Worm (Caenorhabditis elegans): ENCODE measurements around the gene T14F9.2.

Gene T14F9.2

ce11 chrX:2226875-2227355 lies 7.2 kb upstream of the T14F9.2 start (continued):
- TF ChIP-seq pha-4 (GFP tag; IDR thresholded peaks at IDR 0.05) (peak; percentile 91), pha-4 (tag; optimal IDR thresholded peaks at IDR 0.05) (no peak), fkh-10 (GFP tag; optimal IDR thresholded peaks at IDR 0.05) (peak; percentile 55), mdt-29 (GFP tag; IDR thresholded peaks at IDR 0.05) (peak; percentile 63; the same call in 1 of the 2 replicates), tag-97 (GFP tag; IDR thresholded peaks at IDR 0.05) (no peak), set-16 (GFP tag; IDR thresholded peaks at IDR 0.05) (no peak; the same call in 1 of the 2 replicates), lin-13 (GFP tag; optimal IDR thresholded peaks at IDR 0.05) (peak; percentile 37), saeg-2 (GFP tag; IDR thresholded peaks at IDR 0.05) (no peak), lir-3 (tag; optimal IDR thresholded peaks at IDR 0.05) (peak; percentile 62), nhr-11 (tag; optimal IDR thresholded peaks at IDR 0.05) (no peak), nhr-111 (GFP tag; optimal IDR thresholded peaks at IDR 0.05) (peak; percentile 92), F37D6.2 (tag; optimal IDR thresholded peaks at IDR 0.05) (peak; percentile 41), unc-39 (tag; optimal IDR thresholded peaks at IDR 0.05) (no peak), ceh-20 (GFP tag; IDR thresholded peaks at IDR 0.05) (peak; percentile 83), ces-1 (GFP tag; optimal IDR thresholded peaks at IDR 0.05) (no peak), nhr-77 (tag; optimal IDR thresholded peaks at IDR 0.05) (peak; percentile 63)

DNA sequence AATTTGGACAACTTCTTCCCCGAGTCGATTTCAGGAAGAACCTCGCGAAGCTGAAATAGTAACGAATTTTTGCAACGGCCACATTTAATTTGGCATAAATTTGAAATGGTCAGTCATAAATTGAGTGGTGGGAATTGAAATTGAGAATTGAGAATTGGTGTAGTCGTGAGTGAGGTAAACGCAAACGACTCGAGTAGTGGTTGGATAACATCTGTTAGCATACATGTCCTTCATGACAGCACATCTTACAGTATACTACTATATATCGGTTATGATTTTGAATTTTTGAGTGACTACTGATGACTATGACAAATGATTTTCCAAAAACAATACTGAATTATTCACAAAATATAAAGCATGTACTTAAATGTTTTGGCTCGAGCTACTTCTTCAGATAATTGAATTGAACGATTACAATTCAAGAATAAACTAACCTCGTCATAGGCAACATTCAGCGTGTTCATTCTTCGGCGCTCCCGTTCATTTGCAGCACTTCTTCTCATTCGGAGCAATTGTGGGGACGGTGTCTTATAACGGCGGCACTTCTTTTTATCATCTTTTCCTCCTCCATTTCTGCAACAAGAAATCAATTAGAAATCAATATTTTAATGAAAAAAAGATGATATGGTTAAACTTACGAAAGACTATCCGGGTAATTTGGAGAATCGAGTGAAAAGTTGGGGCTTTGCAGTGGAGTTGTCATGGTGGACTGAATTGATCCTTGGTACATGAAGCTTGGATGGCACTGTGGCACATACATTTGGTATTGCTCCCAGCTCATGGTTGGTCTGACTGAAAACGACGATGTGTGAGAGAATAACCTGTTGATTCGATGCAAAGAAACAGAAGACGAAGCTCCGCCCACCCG lies 4.6 kb upstream of the T14F9.2 start, which contains the start of gene lin-32:
Gene lin-32, minus strand, starts transcription at position 818 of the 868 bp plus-strand sequence.
- TF ChIP-seq ZK337.2 (GFP tag; IDR thresholded peaks at IDR 0.05): no peak
- TF ChIP-seq unc-62 (GFP tag; optimal IDR thresholded peaks at IDR 0.05 in 1 of 2): peak in 1 of 2 experiments; percentile 95
- TF ChIP-seq unc-62 (tag; optimal IDR thresholded peaks at IDR 0.05): no peak
- TF ChIP-seq aha-1 (tag): peak; percentile 64

DNA sequence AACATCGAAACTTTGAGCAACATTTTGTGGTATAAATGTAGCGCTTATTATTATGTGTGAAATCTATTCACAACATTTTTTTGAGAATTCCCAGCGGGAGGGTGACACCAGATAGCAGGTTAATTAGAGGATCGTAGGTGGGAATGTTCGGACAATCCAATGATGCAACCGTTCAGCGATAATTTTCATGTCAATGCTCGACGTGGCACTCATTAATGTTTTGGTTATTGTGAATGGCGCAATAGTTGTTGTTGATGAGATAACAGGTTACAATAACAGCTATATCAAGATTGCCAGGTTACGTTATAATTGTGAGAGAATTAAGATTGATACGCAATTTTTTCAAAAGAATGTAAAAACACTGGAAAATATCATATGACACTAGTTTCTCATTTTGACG lies 2.8 kb upstream of the T14F9.2 start:
- no peak for TF ChIP-seq F44E2.7 (GFP tag; IDR thresholded peaks at IDR 0.05)
- no peak for TF ChIP-seq nhr-42 (GFP tag; IDR thresholded peaks at IDR 0.05)
- no peak for TF ChIP-seq zfp-3 (GFP tag; conservative IDR thresholded peaks at IDR 0.05)
- no peak for TF ChIP-seq duxl-1 (tag; optimal IDR thresholded peaks at IDR 0.05; ENCODE audit: poor library complexity)
- no peak for TF ChIP-seq egl-27 (tag; optimal IDR thresholded peaks at IDR 0.05)

ce11 chrX:2237438-2237961 lies 3.4 kb downstream of the T14F9.2 start, which contains the start of gene vha-15:
vha-15 (plus strand) TSS chrX:2237911.
- TF ChIP-seq duxl-1 (tag; optimal IDR thresholded peaks at IDR 0.05; ENCODE audit: poor library complexity) (peak; percentile 51), madf-5 (GFP tag; IDR thresholded peaks at IDR 0.05) (no peak), mes-2 (tag; optimal IDR thresholded peaks at IDR 0.05; ENCODE audit: poor library complexity, severe bottlenecking) (peak; percentile 85), skn-1 (tag; optimal IDR thresholded peaks at IDR 0.05) (no peak), unc-62 (GFP tag; optimal IDR thresholded peaks at IDR 0.05 in 1 of 2) (peak in 1 of 2 experiments; percentile 81), unc-62 (tag; optimal IDR thresholded peaks at IDR 0.05) (no peak), dpl-1 (GFP tag; optimal IDR thresholded peaks at IDR 0.05) (peak; percentile 58), mxl-3 (GFP tag; optimal IDR thresholded peaks at IDR 0.05) (no peak), lin-1 (GFP tag; IDR thresholded peaks at IDR 0.05) (no peak), nhr-102 (tag; optimal IDR thresholded peaks at IDR 0.05) (no peak), ZK546.5 (tag; optimal IDR thresholded peaks at IDR 0.05) (peak; percentile 3 to 69), nhr-28 (tag; optimal IDR thresholded peaks at IDR 0.05) (peak; percentile 71), lin-39 (tag; optimal IDR thresholded peaks at IDR 0.05) (no peak), nhr-25 (tag; optimal IDR thresholded peaks at IDR 0.05; ENCODE audit: borderline replicate concordance, insufficient read depth) (peak; percentile 13), dmd-9 (GFP tag; IDR thresholded peaks at IDR 0.05) (no peak), hlh-11 (tag; optimal IDR thresholded peaks at IDR 0.05) (peak; percentile 81), cey-2 (tag; optimal IDR thresholded peaks at IDR 0.05; ENCODE audit: borderline replicate concordance, insufficient read depth) (no peak), saeg-2 (GFP tag; IDR thresholded peaks at IDR 0.05) (no peak), fkh-10 (GFP tag; optimal IDR thresholded peaks at IDR 0.05) (peak; percentile 72), nhr-237 (tag; optimal IDR thresholded peaks at IDR 0.05) (peak; percentile 26), ceh-28 (tag; optimal IDR thresholded peaks at IDR 0.05) (peak; percentile 65), arid-1 (GFP tag; conservative IDR thresholded peaks at IDR 0.05) (no peak), D1046.2 (GFP tag; IDR thresholded peaks at IDR 0.05) (no peak), pqm-1 (tag; optimal IDR thresholded peaks at IDR 0.05) (peak; percentile 60), zfp-3 (GFP tag; conservative IDR thresholded peaks at IDR 0.05) (no peak)

Data from whole organism, L4 larva.